Fruit fly (Drosophila melanogaster): Measurements from ENCODE around the gene Vha100-4.

Vha100-4 gene

DNA sequence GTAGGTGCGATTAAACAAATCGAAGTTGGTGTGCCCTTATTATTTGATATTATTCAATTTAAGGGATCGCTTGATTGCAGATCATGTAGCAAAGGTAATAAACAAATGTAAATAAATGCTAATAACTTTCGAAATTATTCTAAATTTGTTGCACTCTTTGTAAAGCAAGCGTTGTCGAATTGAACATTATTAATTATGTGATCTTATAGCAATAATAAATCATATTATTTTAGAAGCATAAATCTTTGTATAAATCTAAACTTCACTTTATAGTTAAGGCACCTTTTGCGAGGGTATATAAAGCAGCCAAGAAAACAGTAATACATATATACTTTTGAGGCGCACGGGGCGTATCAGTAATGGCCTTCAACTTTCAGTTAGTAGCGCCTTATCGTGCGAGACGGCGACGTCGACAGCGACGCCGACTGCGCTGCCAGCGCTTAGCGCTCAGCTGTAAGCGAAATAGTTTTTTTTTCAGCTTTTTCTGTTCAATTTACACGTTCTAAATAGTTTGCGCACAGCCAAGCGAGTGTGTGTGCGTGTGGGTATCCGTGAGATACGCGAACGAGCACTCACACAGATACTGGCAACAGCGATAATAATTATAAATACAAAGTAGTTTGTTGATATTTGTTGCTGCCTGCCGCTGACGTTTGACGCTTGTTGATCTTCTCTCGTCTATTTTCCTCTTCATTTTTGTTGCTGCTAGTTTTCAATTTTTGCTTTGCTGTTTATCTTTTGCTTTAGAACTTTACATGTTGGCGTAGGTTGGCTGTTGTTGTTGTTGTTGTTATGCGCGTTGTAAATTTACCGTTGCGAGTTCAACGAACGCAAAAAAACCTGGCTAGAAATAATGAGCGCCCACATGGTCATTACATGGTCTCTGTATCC is 49.5 kb upstream of the Vha100-4 start (continued):
- TF ChIP-seq crc (GFP tag; optimal IDR thresholded peaks at IDR 0.05) (peak; percentile 20), ash1 (GFP tag; optimal IDR thresholded peaks at IDR 0.05) (peak; percentile 41), CG31224 (GFP tag; IDR thresholded peaks at IDR 0.05) (peak; percentile 42; the same call in 1 of the 2 replicates), CG11504 (tag; optimal IDR thresholded peaks at IDR 0.05) (peak; percentile 71), tio (GFP tag; optimal IDR thresholded peaks at IDR 0.05) (peak; percentile 21), pzg (GFP tag; optimal IDR thresholded peaks at IDR 0.05) (no peak), Deaf1 (tag; optimal IDR thresholded peaks at IDR 0.05) (peak; percentile 22), CTCF (GFP tag; optimal IDR thresholded peaks at IDR 0.05) (no peak), insv (GFP tag; optimal IDR thresholded peaks at IDR 0.05) (no peak), prd (optimal IDR thresholded peaks at IDR 0.05) (no peak), prd (GFP tag; IDR thresholded peaks at IDR 0.05) (peak; percentile 27; the same call in 2 of the 3 replicates), CG7987 (GFP tag; optimal IDR thresholded peaks at IDR 0.05) (peak; percentile 77), gcm2 (GFP tag; optimal IDR thresholded peaks at IDR 0.05) (peak; percentile 2), CG2120 (GFP tag; optimal IDR thresholded peaks at IDR 0.05) (peak; percentile 77), chinmo (GFP tag; IDR thresholded peaks at IDR 0.05; ENCODE audit: partially characterized antibody) (no peak), nmo (GFP tag; optimal IDR thresholded peaks at IDR 0.05) (peak; percentile 37), CG10267 (tag; optimal IDR thresholded peaks at IDR 0.05) (no peak), CG1603 (tag; optimal IDR thresholded peaks at IDR 0.05) (peak; percentile 34), cato (GFP tag; optimal IDR thresholded peaks at IDR 0.05; ENCODE audit: borderline replicate concordance) (no peak), caup (GFP tag; optimal IDR thresholded peaks at IDR 0.05; ENCODE audit: severe bottlenecking) (peak; percentile 77), YL-1 (GFP tag; optimal IDR thresholded peaks at IDR 0.05) (peak; percentile 13), CG12769 (tag; optimal IDR thresholded peaks at IDR 0.05) (peak; percentile 55), CG43689 (GFP tag; IDR thresholded peaks at IDR 0.05) (0 out of 2 replicates have a peak, but pooled peaks have one; percentile 24), NC2β (GFP tag; optimal IDR thresholded peaks at IDR 0.05) (no peak), Hmx (GFP tag; optimal IDR thresholded peaks at IDR 0.05) (no peak), Nf-YA (GFP tag; IDR thresholded peaks at IDR 0.05) (no peak), eyg (GFP tag; optimal IDR thresholded peaks at IDR 0.05) (peak; percentile 61), repo (GFP tag; optimal IDR thresholded peaks at IDR 0.05) (peak; percentile 10), Dip2 (GFP tag; IDR thresholded peaks at IDR 0.05) (no peak), Oaz (GFP tag; IDR thresholded peaks at IDR 0.05) (no peak), CG8765 (GFP tag; IDR thresholded peaks at IDR 0.05) (no peak), Fer2 (tag; optimal IDR thresholded peaks at IDR 0.05) (peak; percentile 54), CG33213 (GFP tag; optimal IDR thresholded peaks at IDR 0.05) (peak; percentile 56), Eip74EF (GFP tag; optimal IDR thresholded peaks at IDR 0.05) (no peak), Awh (GFP tag; IDR thresholded peaks at IDR 0.05) (peak; percentile 65; the same call in 1 of the 2 replicates), cas (GFP tag; IDR thresholded peaks at IDR 0.05) (no peak), ac (GFP tag; optimal IDR thresholded peaks at IDR 0.05) (no peak), CG8388 (GFP tag; optimal IDR thresholded peaks at IDR 0.05) (no peak), CG8359 (GFP tag; optimal IDR thresholded peaks at IDR 0.05; ENCODE audit: borderline replicate concordance) (no peak), CG2199 (GFP tag; IDR thresholded peaks at IDR 0.05) (no peak), ap (GFP tag; IDR thresholded peaks at IDR 0.05) (no peak; the same call in 1 of the 2 replicates), CG14965 (GFP tag; optimal IDR thresholded peaks at IDR 0.05; ENCODE audit: borderline replicate concordance) (peak; percentile 47), CG7556 (GFP tag; optimal IDR thresholded peaks at IDR 0.05) (peak; percentile 25), CG16813 (GFP tag; IDR thresholded peaks at IDR 0.05; ENCODE audit: partially characterized antibody) (no peak), CG18262 (tag; optimal IDR thresholded peaks at IDR 0.05) (no peak), Dll (GFP tag; IDR thresholded peaks at IDR 0.05; ENCODE audit: partially characterized antibody) (no peak), Chrac-16 (GFP tag; optimal IDR thresholded peaks at IDR 0.05) (peak; percentile 25), CG17612 (GFP tag; IDR thresholded peaks at IDR 0.05) (no peak), CG3407 (GFP tag; optimal IDR thresholded peaks at IDR 0.05) (peak; percentile 74)

Measured in whole organism, embryonic.